Worm (Caenorhabditis elegans): ENCODE measurements around the gene Y66D12A.21.

Gene Y66D12A.21

ce11 chrIII:11523504-11524025, 18.5 kb upstream of the Y66D12A.21 start, which contains the start of the genes Y66D12A.16 and such-1:
Gene Y66D12A.16 (plus strand): TSS chrIII:11523554.
Gene such-1 (minus strand): TSS chrIII:11523759.
- no peak for TF ChIP-seq mab-5 (tag; optimal IDR thresholded peaks at IDR 0.05)
- no peak for TF ChIP-seq ceh-82 (tag; optimal IDR thresholded peaks at IDR 0.05)
- no peak for TF ChIP-seq snpc-4 (tag; optimal IDR thresholded peaks at IDR 0.05)
- TF ChIP-seq nhr-77 (tag; optimal IDR thresholded peaks at IDR 0.05) = no peak
- no peak for TF ChIP-seq aly-2 (tag; optimal IDR thresholded peaks at IDR 0.05)
- no peak for TF ChIP-seq peb-1 (tag; optimal IDR thresholded peaks at IDR 0.05)
- no peak for TF ChIP-seq nhr-12 (tag; optimal IDR thresholded peaks at IDR 0.05)
- no peak for TF ChIP-seq blmp-1 (tag; optimal IDR thresholded peaks at IDR 0.05; ENCODE audit: insufficient read depth)
- TF ChIP-seq nhr-23 (tag; optimal IDR thresholded peaks at IDR 0.05) = no peak
- no peak for TF ChIP-seq nhr-237 (tag; optimal IDR thresholded peaks at IDR 0.05)
- no peak for TF ChIP-seq C34F6.9 (tag; optimal IDR thresholded peaks at IDR 0.05)
- TF ChIP-seq ceh-16 (tag; optimal IDR thresholded peaks at IDR 0.05) = no peak
- TF ChIP-seq alr-1 (tag; optimal IDR thresholded peaks at IDR 0.05) = no peak
- no peak for TF ChIP-seq nhr-10 (tag; optimal IDR thresholded peaks at IDR 0.05)
- TF ChIP-seq lin-13 (GFP tag; optimal IDR thresholded peaks at IDR 0.05) = no peak
- no peak for TF ChIP-seq skn-1 (tag; optimal IDR thresholded peaks at IDR 0.05)
- TF ChIP-seq lin-39 (tag; optimal IDR thresholded peaks at IDR 0.05) = no peak
- no peak for TF ChIP-seq nhr-6 (tag; optimal IDR thresholded peaks at IDR 0.05)

DNA sequence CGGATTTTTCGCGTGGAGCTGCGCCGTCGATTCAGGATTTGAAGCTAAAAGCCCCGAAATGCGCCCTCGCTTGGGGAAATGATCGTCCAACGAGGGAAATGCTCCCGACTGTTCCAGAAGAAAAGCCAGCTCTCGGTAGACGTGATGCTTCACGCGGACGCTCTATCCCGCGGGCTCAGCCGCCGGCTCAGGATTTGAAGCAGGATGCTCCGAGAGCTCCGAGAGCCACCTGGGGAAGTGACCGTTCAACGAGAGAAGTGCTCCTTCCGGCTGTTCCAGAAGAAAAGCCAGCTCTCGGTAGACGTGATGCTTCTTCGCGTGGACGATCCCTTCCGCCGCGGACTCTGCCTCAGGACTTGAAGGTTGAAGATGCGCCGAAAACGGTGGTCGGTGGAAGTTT, 5.7 kb upstream of the Y66D12A.21 start:
- TF ChIP-seq nhr-12 (tag; optimal IDR thresholded peaks at IDR 0.05) (no peak), gmeb-1 (tag; optimal IDR thresholded peaks at IDR 0.05) (no peak), ceh-16 (tag; optimal IDR thresholded peaks at IDR 0.05) (no peak), fos-1 (tag; optimal IDR thresholded peaks at IDR 0.05) (no peak), nhr-129 (tag; optimal IDR thresholded peaks at IDR 0.05) (no peak), R02D3.7 (tag; optimal IDR thresholded peaks at IDR 0.05) (no peak), nhr-237 (tag; optimal IDR thresholded peaks at IDR 0.05) (no peak), mdl-1 (tag; optimal IDR thresholded peaks at IDR 0.05) (no peak), skn-1 (tag; optimal IDR thresholded peaks at IDR 0.05) (no peak), snpc-4 (tag; optimal IDR thresholded peaks at IDR 0.05) (no peak)

DNA sequence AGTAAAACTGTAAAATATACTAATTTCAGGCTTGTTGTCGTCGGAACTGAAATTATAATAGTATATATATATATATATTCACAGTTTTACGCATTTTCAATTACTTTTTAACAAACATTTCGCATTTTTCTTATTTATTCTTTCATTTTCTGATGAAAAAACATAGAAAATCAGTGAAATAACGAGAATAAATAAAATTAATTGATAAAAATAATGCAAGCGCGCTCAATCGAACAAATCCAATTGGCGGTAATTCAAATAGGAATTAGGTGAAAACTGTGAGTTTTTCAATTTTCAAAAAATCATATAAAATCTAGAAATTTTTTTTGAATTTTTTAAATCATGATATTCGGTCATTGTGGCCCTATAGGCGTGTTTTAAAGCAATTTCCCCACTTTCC, 5.0 kb upstream of the Y66D12A.21 start:
- TF ChIP-seq sma-9 (GFP tag; optimal IDR thresholded peaks at IDR 0.05) (no peak), sma-9 (tag; optimal IDR thresholded peaks at IDR 0.05) (no peak), ztf-4 (tag; optimal IDR thresholded peaks at IDR 0.05) (no peak), crh-2 (tag; optimal IDR thresholded peaks at IDR 0.05) (no peak), nhr-25 (tag; optimal IDR thresholded peaks at IDR 0.05) (no peak), sem-4 (tag; optimal IDR thresholded peaks at IDR 0.05) (no peak), ceh-16 (tag; optimal IDR thresholded peaks at IDR 0.05) (no peak), nhr-6 (tag; optimal IDR thresholded peaks at IDR 0.05) (no peak), elt-1 (tag; optimal IDR thresholded peaks at IDR 0.05) (no peak), lin-13 (GFP tag; optimal IDR thresholded peaks at IDR 0.05) (no peak), lin-11 (tag; optimal IDR thresholded peaks at IDR 0.05) (no peak), nhr-129 (tag; optimal IDR thresholded peaks at IDR 0.05) (no peak), ztf-1 (GFP tag; conservative IDR thresholded peaks at IDR 0.05) (no peak), nhr-21 (tag; optimal IDR thresholded peaks at IDR 0.05) (no peak), nhr-12 (tag; optimal IDR thresholded peaks at IDR 0.05) (no peak), egl-27 (tag; optimal IDR thresholded peaks at IDR 0.05) (no peak), lin-39 (tag; optimal IDR thresholded peaks at IDR 0.05) (no peak)

DNA sequence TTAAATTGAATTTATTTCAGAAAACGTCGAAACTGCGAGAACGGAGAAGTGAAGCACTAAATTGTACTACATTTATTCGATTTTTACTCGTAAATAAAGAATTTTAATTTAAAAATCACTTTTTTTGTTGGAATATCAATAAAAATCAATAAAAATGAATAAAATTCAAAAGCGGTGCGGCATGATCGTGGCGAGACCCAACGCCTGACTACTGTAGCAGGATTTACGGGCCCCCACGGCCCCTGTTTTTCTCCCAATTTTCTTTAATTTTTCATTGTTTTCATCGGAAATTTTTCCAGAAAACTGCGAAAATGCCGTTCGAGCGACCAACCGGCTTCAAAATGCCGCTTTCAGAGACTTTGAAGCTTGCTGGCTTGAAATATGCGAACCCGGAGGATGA, 3.7 kb upstream of the Y66D12A.21 start, which contains the start of gene Y66D12A.19:
Gene Y66D12A.19, plus strand, starts transcription at position 266 of the 400 bp plus-strand sequence.
- no peak for TF ChIP-seq lin-11 (tag; optimal IDR thresholded peaks at IDR 0.05)
- no peak for TF ChIP-seq elt-1 (tag; optimal IDR thresholded peaks at IDR 0.05)
- TF ChIP-seq lin-39 (tag; optimal IDR thresholded peaks at IDR 0.05) = no peak

ce11 chrIII:11505621-11506020, 519 bp upstream of the Y66D12A.21 start:
- no peak for TF ChIP-seq nhr-6 (tag; optimal IDR thresholded peaks at IDR 0.05)
- TF ChIP-seq sma-3 (GFP tag; optimal IDR thresholded peaks at IDR 0.05) = no peak
- no peak for TF ChIP-seq sem-4 (tag; optimal IDR thresholded peaks at IDR 0.05)
- no peak for TF ChIP-seq lin-39 (tag; optimal IDR thresholded peaks at IDR 0.05)
- TF ChIP-seq nhr-21 (tag; optimal IDR thresholded peaks at IDR 0.05) = no peak
- TF ChIP-seq F13H6.1 (tag; optimal IDR thresholded peaks at IDR 0.05) = no peak
- no peak for TF ChIP-seq elt-3 (tag; optimal IDR thresholded peaks at IDR 0.05)
- no peak for TF ChIP-seq peb-1 (tag; optimal IDR thresholded peaks at IDR 0.05)
- no peak for TF ChIP-seq mdl-1 (tag; optimal IDR thresholded peaks at IDR 0.05)
- TF ChIP-seq skn-1 (tag; optimal IDR thresholded peaks at IDR 0.05) = no peak
- TF ChIP-seq ZK546.5 (tag; optimal IDR thresholded peaks at IDR 0.05) = no peak
- no peak for TF ChIP-seq ceh-16 (tag; optimal IDR thresholded peaks at IDR 0.05)
